Worm (Caenorhabditis elegans) whole organism, L1 larva: ENCODE measurements around the gene W08E12.9.

Experiments
- C34B4.2 ChIP-seq: sonication (generic microtip); optimal IDR thresholded peaks from 2 replicates; lab custom pipeline; 2017; ENCODE audit warnings: mild to moderate bottlenecking, missing genetic modification characterization, missing compliant biosample characterization
- F16B12.6 ChIP-seq: fragments of 150-350 bp; optimal IDR thresholded peaks from 2 replicates; lab custom pipeline; 2014; ENCODE audit warnings: missing biosample characterization, missing genetic modification characterization
- aly-2 ChIP-seq: fragments of 150-350 bp; optimal IDR thresholded peaks from 2 replicates; lab custom pipeline; 2014; ENCODE audit warnings: missing biosample characterization, missing genetic modification characterization
- ama-1 ChIP-seq: fragments of 150-350 bp; optimal IDR thresholded peaks from 2 replicates; lab custom pipeline; 2014
- blmp-1 ChIP-seq: fragments of 150-350 bp; optimal IDR thresholded peaks from 2 replicates; lab custom pipeline; 2014; ENCODE audit warnings: missing biosample characterization, missing genetic modification characterization
- ceh-8 ChIP-seq: fragments of 200-800 bp; sonication (Bioruptor generic); optimal IDR thresholded peaks from 2 replicates; lab custom pipeline; 2018; ENCODE audit warnings: mild to moderate bottlenecking, missing genetic modification characterization, moderate library complexity, missing compliant biosample characterization
- ceh-82 ChIP-seq, 3 experiments: fragments of 150-350 bp in 1 of 3; sonication (generic microtip) in 2 of 3; optimal IDR thresholded peaks; 2 replicates each; lab custom pipeline; 2014 to 2017; ENCODE audit warnings: missing biosample characterization in 3 of 3, missing genetic modification characterization in 3 of 3
- ceh-88 ChIP-seq: fragments of 200-800 bp; sonication (Bioruptor generic); IDR thresholded peaks from 2 replicates; pipeline ENCODE4 v1.3.6; 2022; ENCODE audit warnings: missing genetic modification characterization, missing compliant biosample characterization
- ceh-90 ChIP-seq: sonication (generic microtip); optimal IDR thresholded peaks from 2 replicates; lab custom pipeline; 2016; ENCODE audit warnings: missing genetic modification characterization, missing compliant biosample characterization
- ces-1 ChIP-seq: fragments of 150-350 bp; optimal IDR thresholded peaks from 2 replicates; lab custom pipeline; 2014; ENCODE audit warnings: missing biosample characterization, missing genetic modification reagents, missing genetic modification characterization
- efl-3 ChIP-seq: fragments of 200-800 bp; sonication (Bioruptor generic); optimal IDR thresholded peaks from 2 replicates; lab custom pipeline; 2018; ENCODE audit warnings: mild to moderate bottlenecking, missing genetic modification characterization, missing compliant biosample characterization
- egl-13 ChIP-seq: sonication (generic microtip); optimal IDR thresholded peaks from 2 replicates; lab custom pipeline; 2016; ENCODE audit warnings: missing genotype, missing genetic modification reagents, missing genetic modification characterization, missing compliant biosample characterization
- elt-3 ChIP-seq, 6 experiments: fragments of 150-350 bp in 1 of 6; sonication (generic microtip); optimal IDR thresholded peaks; 2 replicates each; lab custom pipeline; 2017 to 2018; ENCODE audit warnings: missing biosample characterization in 6 of 6, missing genetic modification characterization in 6 of 6, inconsistent platforms in 1 of 6
- fkh-10 ChIP-seq: sonication (generic microtip); optimal IDR thresholded peaks from 2 replicates; lab custom pipeline; 2017; ENCODE audit warnings: missing biosample characterization, missing genetic modification reagents, missing genetic modification characterization
- fkh-4 ChIP-seq: sonication (generic microtip); optimal IDR thresholded peaks from 2 replicates; lab custom pipeline; 2016; ENCODE audit warnings: missing compliant biosample characterization, missing genetic modification characterization, borderline replicate concordance
- irx-1 ChIP-seq: sonication (generic microtip); optimal IDR thresholded peaks from 2 replicates; lab custom pipeline; 2016; ENCODE audit warnings: missing genetic modification characterization, missing compliant biosample characterization
- isw-1 ChIP-seq: fragments of 200-800 bp; sonication (Bioruptor generic); IDR thresholded peaks from 2 replicates; pipeline ENCODE4 v1.3.6; 2022; ENCODE audit warnings: missing genetic modification characterization, missing compliant biosample characterization
- lin-13 ChIP-seq: fragments of 150-350 bp; optimal IDR thresholded peaks from 2 replicates; lab custom pipeline; 2014; ENCODE audit warnings: missing biosample characterization, missing genetic modification reagents, missing genetic modification characterization
- lin-14 ChIP-seq: fragments of 200-800 bp; sonication (Bioruptor generic); optimal IDR thresholded peaks from 2 replicates; lab custom pipeline; 2018; ENCODE audit warnings: mild to moderate bottlenecking, missing genetic modification characterization, moderate library complexity, missing compliant biosample characterization
- lin-15B ChIP-seq: fragments of 150-350 bp; sonication (generic microtip); optimal IDR thresholded peaks from 3 replicates; lab custom pipeline; 2014; ENCODE audit warnings: missing biosample characterization, missing genetic modification characterization
- lin-35 ChIP-seq, 2 experiments: fragments of 150-350 bp; optimal IDR thresholded peaks; 2 replicates each; lab custom pipeline; 2014; ENCODE audit warnings: missing biosample characterization in 2 of 2, missing genetic modification characterization in 2 of 2, missing genetic modification reagents in 2 of 2
- lin-39 ChIP-seq: fragments of 150-350 bp; optimal IDR thresholded peaks from 2 replicates; lab custom pipeline; 2014; ENCODE audit warnings: missing biosample characterization, missing genetic modification reagents, missing genetic modification characterization
- lir-3 ChIP-seq: sonication (generic microtip); optimal IDR thresholded peaks from 2 replicates; lab custom pipeline; 2016; ENCODE audit warnings: mild to moderate bottlenecking, missing genetic modification characterization, moderate library complexity, missing compliant biosample characterization; ENCODE audit not compliant: poor library complexity
- lsy-2 ChIP-seq, 2 experiments: fragments of 150-350 bp; optimal IDR thresholded peaks; 2 replicates each; lab custom pipeline; 2014; ENCODE audit warnings: missing biosample characterization in 2 of 2, missing genetic modification characterization in 2 of 2
- mdl-1 ChIP-seq, 2 experiments: fragments of 150-350 bp; optimal IDR thresholded peaks; 2 replicates each; lab custom pipeline; 2014 to 2017; ENCODE audit warnings: missing biosample characterization in 2 of 2, missing genetic modification characterization in 2 of 2, inconsistent platforms in 1 of 2
- mep-1 ChIP-seq: fragments of 150-350 bp; optimal IDR thresholded peaks from 2 replicates; lab custom pipeline; 2014; ENCODE audit warnings: missing biosample characterization, missing genetic modification characterization
- nhr-11 ChIP-seq: fragments of 150-350 bp; optimal IDR thresholded peaks from 2 replicates; lab custom pipeline; 2014; ENCODE audit warnings: missing biosample characterization, missing genetic modification characterization
- nhr-19 ChIP-seq: fragments of 200-800 bp; sonication (Bioruptor generic); conservative IDR thresholded peaks from 2 replicates; pipeline ENCODE4 v1.3.6; 2022; ENCODE audit warnings: missing genetic modification characterization, missing compliant biosample characterization
- nhr-20 ChIP-seq: sonication (generic microtip); optimal IDR thresholded peaks from 2 replicates; lab custom pipeline; 2016; ENCODE audit warnings: mild to moderate bottlenecking, missing genetic modification characterization, missing compliant biosample characterization
- nhr-237 ChIP-seq: fragments of 150-350 bp; optimal IDR thresholded peaks from 2 replicates; lab custom pipeline; 2014; ENCODE audit warnings: missing biosample characterization, missing genetic modification characterization
- nhr-47 ChIP-seq: sonication (generic microtip); optimal IDR thresholded peaks from 2 replicates; lab custom pipeline; 2016; ENCODE audit warnings: mild to moderate bottlenecking, missing genetic modification characterization, moderate library complexity, missing compliant biosample characterization
- nhr-71 ChIP-seq: sonication (generic microtip); optimal IDR thresholded peaks from 2 replicates; lab custom pipeline; 2016; ENCODE audit warnings: mild to moderate bottlenecking, missing genetic modification characterization, moderate library complexity, missing compliant biosample characterization
- nhr-76 ChIP-seq: sonication (generic microtip); optimal IDR thresholded peaks from 2 replicates; lab custom pipeline; 2017; ENCODE audit warnings: missing biosample characterization, missing genetic modification characterization
- nhr-77 ChIP-seq: fragments of 150-350 bp; optimal IDR thresholded peaks from 2 replicates; lab custom pipeline; 2014; ENCODE audit warnings: missing biosample characterization, missing genetic modification characterization
- nhr-90 ChIP-seq: sonication (generic microtip); optimal IDR thresholded peaks from 2 replicates; lab custom pipeline; 2016; ENCODE audit warnings: mild to moderate bottlenecking, missing genetic modification characterization, missing compliant biosample characterization; ENCODE audit not compliant: poor library complexity
- pag-3 ChIP-seq: sonication (generic microtip); optimal IDR thresholded peaks from 2 replicates; lab custom pipeline; 2017; ENCODE audit warnings: missing genetic modification characterization, mild to moderate bottlenecking, missing compliant biosample characterization, antibody characterized with exemption, borderline replicate concordance; ENCODE audit not compliant: insufficient read depth
- pax-3 ChIP-seq: fragments of 200-800 bp; sonication (Bioruptor generic); optimal IDR thresholded peaks from 2 replicates; lab custom pipeline; 2018; ENCODE audit warnings: mild to moderate bottlenecking, missing genetic modification characterization, moderate library complexity, missing compliant biosample characterization
- pqm-1 ChIP-seq: sonication (generic microtip); optimal IDR thresholded peaks from 3 replicates; lab custom pipeline; 2017; ENCODE audit warnings: missing biosample characterization, missing genetic modification characterization
- skn-1 ChIP-seq: fragments of 150-350 bp; optimal IDR thresholded peaks from 2 replicates; lab custom pipeline; 2014; ENCODE audit warnings: missing biosample characterization, missing genetic modification characterization
- snpc-4 ChIP-seq: fragments of 150-350 bp; optimal IDR thresholded peaks from 2 replicates; lab custom pipeline; 2014; ENCODE audit warnings: missing biosample characterization, missing genetic modification characterization
- snu-23 ChIP-seq: sonication (generic microtip); optimal IDR thresholded peaks from 2 replicates; lab custom pipeline; 2016; ENCODE audit warnings: missing genetic modification characterization, missing compliant biosample characterization
- sptf-1 ChIP-seq: fragments of 150-350 bp; optimal IDR thresholded peaks from 2 replicates; lab custom pipeline; 2014; ENCODE audit warnings: missing biosample characterization, missing genetic modification characterization
- swsn-7 ChIP-seq: sonication (generic microtip); optimal IDR thresholded peaks from 2 replicates; lab custom pipeline; 2016; ENCODE audit warnings: missing genetic modification characterization, missing compliant biosample characterization
- tbx-2 ChIP-seq: sonication (generic microtip); optimal IDR thresholded peaks from 2 replicates; lab custom pipeline; 2016; ENCODE audit warnings: missing genetic modification characterization, missing compliant biosample characterization
- tlp-1 ChIP-seq: fragments of 150-350 bp; optimal IDR thresholded peaks from 2 replicates; lab custom pipeline; 2014; ENCODE audit warnings: missing biosample characterization, missing genetic modification characterization
- unc-130 ChIP-seq: fragments of 150-350 bp; optimal IDR thresholded peaks from 2 replicates; lab custom pipeline; 2017; ENCODE audit warnings: missing biosample characterization, missing genetic modification characterization, inconsistent platforms
- unc-62 ChIP-seq: fragments of 150-350 bp; optimal IDR thresholded peaks from 2 replicates; lab custom pipeline; 2014; ENCODE audit warnings: missing biosample characterization, missing genetic modification reagents, missing genetic modification characterization
- unc-86 ChIP-seq: sonication (generic microtip); optimal IDR thresholded peaks from 2 replicates; lab custom pipeline; 2016; ENCODE audit warnings: missing genetic modification characterization, missing compliant biosample characterization
- vab-15 ChIP-seq: sonication (generic microtip); optimal IDR thresholded peaks from 2 replicates; lab custom pipeline; 2017; ENCODE audit warnings: missing genotype, mild to moderate bottlenecking, missing genetic modification characterization, missing compliant biosample characterization
- zag-1 ChIP-seq: fragments of 150-350 bp; optimal IDR thresholded peaks from 2 replicates; lab custom pipeline; 2014; ENCODE audit warnings: missing biosample characterization, missing genetic modification characterization
- zip-4 ChIP-seq: fragments of 200-800 bp; sonication (Bioruptor generic); optimal IDR thresholded peaks from 2 replicates; lab custom pipeline; 2018; ENCODE audit warnings: mild to moderate bottlenecking, missing genetic modification characterization, moderate library complexity, missing compliant biosample characterization
- ztf-4 ChIP-seq: fragments of 150-350 bp; optimal IDR thresholded peaks from 2 replicates; lab custom pipeline; 2014; ENCODE audit warnings: missing biosample characterization, missing genetic modification characterization

Gene W08E12.9

DNA sequence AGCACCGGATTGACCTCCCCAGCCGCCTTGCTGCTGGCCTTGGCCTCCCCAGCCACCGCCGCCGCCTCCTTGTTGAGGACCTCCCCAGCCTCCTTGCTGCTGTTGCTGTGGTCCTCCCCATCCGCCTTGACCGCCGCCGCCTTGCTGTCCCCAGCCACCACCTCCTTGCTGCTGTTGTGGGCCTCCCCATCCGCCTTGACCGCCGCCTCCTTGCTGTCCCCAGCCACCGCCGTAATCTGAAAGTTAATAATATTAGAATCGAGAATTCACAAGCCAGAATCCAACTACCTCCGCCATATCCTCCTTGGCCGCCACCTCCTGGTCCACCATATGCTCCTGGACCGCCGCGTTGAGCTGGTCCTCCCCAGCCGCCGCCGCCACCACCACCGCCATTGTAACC, 29.9 kb upstream of the W08E12.9 start:
- TF ChIP-seq tlp-1 (tag; lab: Kevin White, UChicago) (no peak), ceh-8 (GFP tag; lab: Kevin White, UChicago) (peak; percentile 89)

- TF ChIP-seq unc-86 (tag; lab: Kevin White, UChicago) = no peak
- TF ChIP-seq isw-1 = no peak
- no peak for TF ChIP-seq ceh-82 (tag; optimal IDR thresholded peaks at IDR 0.05; lab: Kevin White, UChicago)
- peak in 1 of 2 experiments; percentile 13 for TF ChIP-seq lsy-2 (tag; optimal IDR thresholded peaks at IDR 0.05; lab: Kevin White, UChicago)
- TF ChIP-seq unc-62 (GFP tag; lab: Kevin White, UChicago) = no peak
- TF ChIP-seq efl-3 (GFP tag; lab: Kevin White, UChicago) = no peak
- no peak for TF ChIP-seq ceh-88 (GFP tag; lab: Robert Waterston, UW)
- TF ChIP-seq nhr-19 = 0 out of 2 replicates have a peak, but pooled peaks have one; percentile 13
- no peak for TF ChIP-seq blmp-1 (tag; lab: Kevin White, UChicago)
- TF ChIP-seq aly-2 = peak; percentile 47
- TF ChIP-seq nhr-11 (tag; lab: Kevin White, UChicago) = no peak
- TF ChIP-seq fkh-4 (tag; lab: Kevin White, UChicago) = no peak
- TF ChIP-seq F16B12.6 (tag; lab: Kevin White, UChicago) = no peak
- no peak for TF ChIP-seq irx-1 (tag; lab: Kevin White, UChicago)
- TF ChIP-seq lir-3 (tag; lab: Kevin White, UChicago) = no peak
- no peak for TF ChIP-seq nhr-77
- no peak for TF ChIP-seq lin-39
- TF ChIP-seq zag-1 (tag; lab: Kevin White, UChicago) = no peak
- no peak for TF ChIP-seq sptf-1 (tag; lab: Kevin White, UChicago)
- TF ChIP-seq lin-13 = no peak
- no peak for TF ChIP-seq ces-1 (GFP tag; lab: Kevin White, UChicago)
- TF ChIP-seq ama-1 = peak; percentile 88
- peak; percentile 5 for TF ChIP-seq tbx-2
- TF ChIP-seq elt-3 (tag; optimal IDR thresholded peaks at IDR 0.05; lab: Kevin White, UChicago) = no peak
- TF ChIP-seq snu-23 (GFP tag; lab: Kevin White, UChicago) = peak; percentile 18
- TF ChIP-seq egl-13 = no peak
- TF ChIP-seq ceh-90 = no peak
- TF ChIP-seq ztf-4 (tag; lab: Kevin White, UChicago) = peak; percentile 8
- TF ChIP-seq nhr-20 = no peak
- TF ChIP-seq snpc-4 = no peak
- peak; percentile 22 for TF ChIP-seq nhr-47
- TF ChIP-seq zip-4 (GFP tag; lab: Kevin White, UChicago) = no peak
- no peak for TF ChIP-seq vab-15
- TF ChIP-seq tlp-1 (tag; lab: Kevin White, UChicago) = no peak
- no peak for TF ChIP-seq lin-15B (tag; lab: Kevin White, UChicago)
- peak in 1 of 2 experiments; percentile 29 for TF ChIP-seq lin-35 (GFP tag; optimal IDR thresholded peaks at IDR 0.05; lab: Kevin White, UChicago)
- TF ChIP-seq swsn-7 (tag; lab: Kevin White, UChicago) = peak; percentile 6
- TF ChIP-seq nhr-90 (tag; lab: Kevin White, UChicago) = no peak
- no peak for TF ChIP-seq unc-130 (tag; lab: Kevin White, UChicago)
- TF ChIP-seq pqm-1 (tag; lab: Kevin White, UChicago) = no peak
- no peak for TF ChIP-seq nhr-237 (tag; lab: Kevin White, UChicago)
- no peak for TF ChIP-seq pag-3
- no peak for TF ChIP-seq C34B4.2 (tag; lab: Kevin White, UChicago)
- TF ChIP-seq nhr-76 (tag; lab: Kevin White, UChicago) = no peak
- no peak for TF ChIP-seq pax-3
- TF ChIP-seq nhr-71 (tag; lab: Kevin White, UChicago) = peak; percentile 40
- no peak for TF ChIP-seq fkh-10 (GFP tag; lab: Kevin White, UChicago)
- no peak for TF ChIP-seq skn-1 (tag; lab: Kevin White, UChicago)
- no peak for TF ChIP-seq lin-14 (GFP tag; lab: Kevin White, UChicago)
- TF ChIP-seq mdl-1 (tag; optimal IDR thresholded peaks at IDR 0.05; lab: Kevin White, UChicago) = no peak
- no peak for TF ChIP-seq mep-1 (tag; lab: Kevin White, UChicago)
Measured at ce11 chrIV:3336585-3336984, 29.2 kb upstream of the W08E12.9 start, which contains the start of gene F42A6.6. Gene F42A6.6 (minus strand): TSS chrIV:3336873.
